Worm (Caenorhabditis elegans) whole organism, midembryonic: Measurements from ENCODE around the gene C07G2.5.

Experiments used
- cog-1 ChIP-seq: sonication (generic microtip); optimal IDR thresholded peaks from 2 replicates; lab custom pipeline; 2016; ENCODE audit warnings: missing genetic modification characterization, missing compliant biosample characterization
- flt-1 ChIP-seq: fragments of 200-800 bp; sonication (Bioruptor generic); IDR thresholded peaks from 2 replicates; pipeline ENCODE4 v1.3.6; 2022; ENCODE audit warnings: missing genetic modification characterization, missing compliant biosample characterization
- klf-2 ChIP-seq: fragments of 200-800 bp; sonication (Bioruptor generic); conservative IDR thresholded peaks from 2 replicates; pipeline ENCODE4 v1.3.6; 2022; ENCODE audit warnings: missing genetic modification reagents, missing genetic modification characterization, missing compliant biosample characterization
- ref-1 ChIP-seq: fragments of 200-800 bp; sonication (Bioruptor generic); conservative IDR thresholded peaks from 2 replicates; pipeline ENCODE4 v1.3.6; 2022; ENCODE audit warnings: missing genetic modification reagents, missing genetic modification characterization, missing compliant biosample characterization
- tab-1 ChIP-seq: fragments of 200-800 bp; sonication (Bioruptor generic); IDR thresholded peaks from 2 replicates; pipeline ENCODE4 v1.3.6; 2022; ENCODE audit warnings: missing genetic modification characterization, missing compliant biosample characterization
- ztf-23 ChIP-seq: fragments of 200-800 bp; sonication (Bioruptor generic); IDR thresholded peaks from 2 replicates; pipeline ENCODE4 v1.3.6; 2022; ENCODE audit warnings: missing genetic modification reagents, missing genetic modification characterization, missing compliant biosample characterization
- ztf-29 ChIP-seq: fragments of 200-800 bp; sonication (Bioruptor generic); IDR thresholded peaks from 2 replicates; pipeline ENCODE4 v1.3.6; 2022; ENCODE audit warnings: missing genetic modification reagents, missing genetic modification characterization, missing compliant biosample characterization

- no peak for TF ChIP-seq cog-1
- TF ChIP-seq ref-1 (GFP tag; lab: Robert Waterston, UW) = no peak
- TF ChIP-seq klf-2 (GFP tag; lab: Robert Waterston, UW) = no peak
- TF ChIP-seq ztf-29 (GFP tag; lab: Robert Waterston, UW) = no peak
- no peak for TF ChIP-seq tab-1 (GFP tag; lab: Robert Waterston, UW)
- TF ChIP-seq ztf-23 = no peak
- TF ChIP-seq flt-1 = no peak
These were observed 17.1 kb downstream of the C07G2.5 start for ce11 chrIII:4481787-4482186.
